Worm (Caenorhabditis elegans) whole organism, midembryonic: ENCODE results near the gene hira-1.

Source experiments
- T22C8.4 ChIP-seq: fragments of 200-800 bp; sonication (Bioruptor generic); IDR thresholded peaks from 2 replicates; pipeline ENCODE4 v1.3.6; 2022; ENCODE audit warnings: missing genetic modification characterization, missing compliant biosample characterization
- cog-1 ChIP-seq: sonication (generic microtip); optimal IDR thresholded peaks from 2 replicates; lab custom pipeline; 2016; ENCODE audit warnings: missing genetic modification characterization, missing compliant biosample characterization
- flt-1 ChIP-seq: fragments of 200-800 bp; sonication (Bioruptor generic); IDR thresholded peaks from 2 replicates; pipeline ENCODE4 v1.3.6; 2022; ENCODE audit warnings: missing genetic modification characterization, missing compliant biosample characterization
- klf-2 ChIP-seq: fragments of 200-800 bp; sonication (Bioruptor generic); conservative IDR thresholded peaks from 2 replicates; pipeline ENCODE4 v1.3.6; 2022; ENCODE audit warnings: missing genetic modification reagents, missing genetic modification characterization, missing compliant biosample characterization
- med-1 ChIP-seq: sonication (generic microtip); optimal IDR thresholded peaks from 2 replicates; lab custom pipeline; 2017; ENCODE audit warnings: missing genetic modification characterization, mild to moderate bottlenecking, missing compliant biosample characterization, antibody characterized with exemption, missing genetic modification reagents; ENCODE audit not compliant: insufficient read depth
- ref-1 ChIP-seq: fragments of 200-800 bp; sonication (Bioruptor generic); conservative IDR thresholded peaks from 2 replicates; pipeline ENCODE4 v1.3.6; 2022; ENCODE audit warnings: missing genetic modification reagents, missing genetic modification characterization, missing compliant biosample characterization
- tab-1 ChIP-seq: fragments of 200-800 bp; sonication (Bioruptor generic); IDR thresholded peaks from 2 replicates; pipeline ENCODE4 v1.3.6; 2022; ENCODE audit warnings: missing genetic modification characterization, missing compliant biosample characterization
- ztf-23 ChIP-seq: fragments of 200-800 bp; sonication (Bioruptor generic); IDR thresholded peaks from 2 replicates; pipeline ENCODE4 v1.3.6; 2022; ENCODE audit warnings: missing genetic modification reagents, missing genetic modification characterization, missing compliant biosample characterization
- ztf-29 ChIP-seq: fragments of 200-800 bp; sonication (Bioruptor generic); IDR thresholded peaks from 2 replicates; pipeline ENCODE4 v1.3.6; 2022; ENCODE audit warnings: missing genetic modification reagents, missing genetic modification characterization, missing compliant biosample characterization

The hira-1 gene

ce11 chrIII:5190671-5191174, at the start of gene hira-1:
Gene hira-1, plus strand, starts transcription at chrIII:5191124.
- TF ChIP-seq cog-1 (no peak), tab-1 (GFP tag; lab: Robert Waterston, UW) (no peak), ref-1 (no peak), flt-1 (no peak), T22C8.4 (GFP tag; lab: Robert Waterston, UW) (no peak), ztf-23 (GFP tag; lab: Robert Waterston, UW) (no peak), med-1 (GFP tag; lab: Kevin White, UChicago) (no peak), ztf-29 (GFP tag; lab: Robert Waterston, UW) (no peak), klf-2 (GFP tag; lab: Robert Waterston, UW) (no peak)

DNA sequence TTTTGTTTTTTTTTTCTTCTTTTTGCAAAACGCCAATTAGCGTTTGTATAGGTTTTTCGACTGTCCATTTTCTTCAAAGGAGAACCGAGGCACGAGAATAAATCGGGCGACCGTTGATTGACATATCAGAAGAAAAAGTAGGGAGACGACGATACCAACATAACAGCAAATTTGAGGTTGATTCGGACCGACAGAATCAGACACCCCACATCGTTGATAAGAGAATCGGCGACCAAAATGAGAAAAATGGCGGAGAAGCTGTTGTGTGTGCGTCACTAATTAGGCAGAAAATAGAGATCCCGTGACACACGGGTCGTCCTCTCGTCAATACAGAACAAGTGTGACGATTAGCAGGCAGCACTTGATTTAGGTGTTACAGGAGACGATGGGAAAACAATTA, 49.0 kb upstream of the hira-1 start:
- TF ChIP-seq ztf-29 (GFP tag; lab: Robert Waterston, UW) (no peak), klf-2 (GFP tag; lab: Robert Waterston, UW) (no peak), ref-1 (no peak)

- TF ChIP-seq ztf-29 (GFP tag; lab: Robert Waterston, UW) = no peak
- no peak for TF ChIP-seq cog-1
- no peak for TF ChIP-seq med-1 (GFP tag; lab: Kevin White, UChicago)
Observed at ce11 chrIII:5143520-5143919, 47.4 kb upstream of the hira-1 start.

DNA sequence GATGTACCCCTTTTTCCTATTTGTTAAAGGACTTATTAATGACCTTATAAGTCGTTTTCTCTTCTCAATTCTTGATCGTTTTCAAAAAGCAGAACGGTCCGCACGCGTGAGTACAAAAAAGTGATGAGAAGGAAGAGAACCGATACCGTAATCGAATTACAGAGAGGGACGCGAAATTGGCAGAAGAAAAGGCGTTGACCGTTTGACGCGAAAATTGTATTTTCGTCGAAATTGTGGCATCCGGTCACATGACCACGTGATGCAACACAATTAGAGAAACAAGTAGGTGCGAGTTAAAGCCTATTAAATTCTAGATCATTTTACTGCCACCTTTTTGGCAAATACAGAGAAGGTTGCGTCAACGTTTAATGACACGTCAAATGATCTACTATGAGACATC, 46.8 kb upstream of the hira-1 start:
- TF ChIP-seq med-1 (GFP tag; lab: Kevin White, UChicago) (no peak), klf-2 (GFP tag; lab: Robert Waterston, UW) (no peak), ztf-23 (GFP tag; lab: Robert Waterston, UW) (no peak), T22C8.4 (GFP tag; lab: Robert Waterston, UW) (no peak), tab-1 (GFP tag; lab: Robert Waterston, UW) (no peak), ztf-29 (GFP tag; lab: Robert Waterston, UW) (no peak), cog-1 (no peak), flt-1 (no peak), ref-1 (no peak)

DNA sequence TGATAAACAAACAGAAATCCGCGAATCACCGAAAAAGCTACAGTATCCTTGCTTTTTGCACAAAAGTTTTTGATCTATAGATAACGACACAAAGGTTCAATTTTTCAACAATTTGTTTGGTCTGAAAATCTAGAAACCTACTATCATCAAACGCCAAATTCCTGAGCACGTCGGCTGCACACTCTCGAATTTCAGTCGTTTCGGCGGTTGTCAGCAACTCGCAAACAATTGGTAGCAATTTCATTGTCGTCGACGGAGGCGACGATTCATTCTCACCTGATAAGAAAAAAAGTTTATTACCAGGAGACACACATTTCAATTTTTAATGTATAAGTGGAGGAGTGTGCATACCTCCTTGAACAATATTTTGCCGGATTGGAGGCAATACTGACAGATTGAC, 45.0 kb upstream of the hira-1 start:
- TF ChIP-seq tab-1 (GFP tag; lab: Robert Waterston, UW) (no peak), ref-1 (no peak), klf-2 (GFP tag; lab: Robert Waterston, UW) (no peak), T22C8.4 (GFP tag; lab: Robert Waterston, UW) (no peak), cog-1 (no peak), med-1 (GFP tag; lab: Kevin White, UChicago) (no peak), ztf-23 (GFP tag; lab: Robert Waterston, UW) (no peak), flt-1 (no peak), ztf-29 (GFP tag; lab: Robert Waterston, UW) (no peak)

DNA sequence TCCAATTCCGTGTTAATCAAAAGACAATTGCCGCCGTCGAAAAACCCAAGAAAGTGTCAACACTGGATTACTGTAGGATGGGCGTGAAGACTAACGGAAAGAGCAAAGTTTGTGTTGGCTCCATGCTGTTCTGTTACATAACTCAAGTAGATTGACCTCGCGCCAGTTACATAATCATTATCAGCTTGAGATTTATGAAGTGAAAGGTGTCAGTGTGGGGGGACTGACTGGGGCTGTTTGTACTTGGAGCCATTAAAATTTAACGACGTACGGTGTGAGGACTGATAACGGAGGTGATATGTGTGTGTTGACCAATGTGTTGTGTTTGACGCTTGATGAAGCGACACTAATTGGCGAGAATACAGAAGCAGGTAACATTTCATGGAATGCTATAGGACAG, 44.2 kb upstream of the hira-1 start:
- TF ChIP-seq flt-1 (no peak), ztf-29 (GFP tag; lab: Robert Waterston, UW) (no peak), med-1 (GFP tag; lab: Kevin White, UChicago) (no peak), klf-2 (GFP tag; lab: Robert Waterston, UW) (no peak), ztf-23 (GFP tag; lab: Robert Waterston, UW) (no peak), cog-1 (no peak), ref-1 (no peak), tab-1 (GFP tag; lab: Robert Waterston, UW) (no peak), T22C8.4 (GFP tag; lab: Robert Waterston, UW) (no peak)

ce11 chrIII:5147445-5147844, 43.5 kb upstream of the hira-1 start:
- TF ChIP-seq tab-1 (GFP tag; lab: Robert Waterston, UW) (no peak), T22C8.4 (GFP tag; lab: Robert Waterston, UW) (no peak), flt-1 (no peak), ztf-23 (GFP tag; lab: Robert Waterston, UW) (no peak), klf-2 (GFP tag; lab: Robert Waterston, UW) (no peak), med-1 (GFP tag; lab: Kevin White, UChicago) (no peak), cog-1 (no peak), ref-1 (no peak), ztf-29 (GFP tag; lab: Robert Waterston, UW) (no peak)

- TF ChIP-seq med-1 (GFP tag; lab: Kevin White, UChicago) = no peak
- no peak for TF ChIP-seq flt-1
- no peak for TF ChIP-seq ref-1
- TF ChIP-seq tab-1 (GFP tag; lab: Robert Waterston, UW) = no peak
- TF ChIP-seq cog-1 = no peak
- no peak for TF ChIP-seq ztf-29 (GFP tag; lab: Robert Waterston, UW)
- TF ChIP-seq T22C8.4 (GFP tag; lab: Robert Waterston, UW) = no peak
- TF ChIP-seq klf-2 (GFP tag; lab: Robert Waterston, UW) = no peak
- TF ChIP-seq ztf-23 (GFP tag; lab: Robert Waterston, UW) = no peak
Observed at ce11 chrIII:5149478-5149877, 41.4 kb upstream of the hira-1 start, which contains the start of gene Y54H5A.2. Gene Y54H5A.2, minus strand, starts transcription at chrIII:5149578.

DNA sequence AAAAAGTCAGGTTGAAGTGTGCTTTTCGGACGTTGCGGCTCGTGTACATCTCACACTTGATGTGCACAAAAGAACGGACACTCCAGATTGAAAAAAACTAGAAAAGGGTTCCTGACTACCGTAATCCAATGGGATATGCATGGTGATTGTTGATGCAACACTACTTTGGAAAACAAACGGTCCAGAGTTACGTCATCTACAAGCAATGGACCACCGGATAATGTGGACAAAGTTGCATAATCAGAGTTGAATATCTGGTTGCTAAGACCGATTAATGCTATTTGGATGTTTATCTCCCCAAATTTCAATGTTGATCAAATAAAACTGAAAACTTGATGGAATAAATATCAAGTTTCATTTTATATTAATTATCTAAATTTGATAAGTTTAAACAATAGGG, 40.9 kb upstream of the hira-1 start:
- TF ChIP-seq T22C8.4 (GFP tag; lab: Robert Waterston, UW) = no peak
- TF ChIP-seq klf-2 (GFP tag; lab: Robert Waterston, UW) = no peak
- TF ChIP-seq ref-1 = no peak
- TF ChIP-seq ztf-23 (GFP tag; lab: Robert Waterston, UW) = no peak

ce11 chrIII:5150980-5151379, 39.9 kb upstream of the hira-1 start:
- TF ChIP-seq tab-1 (GFP tag; lab: Robert Waterston, UW) (no peak), ztf-29 (GFP tag; lab: Robert Waterston, UW) (no peak), klf-2 (GFP tag; lab: Robert Waterston, UW) (no peak), cog-1 (no peak), ztf-23 (GFP tag; lab: Robert Waterston, UW) (no peak), T22C8.4 (GFP tag; lab: Robert Waterston, UW) (no peak), med-1 (GFP tag; lab: Kevin White, UChicago) (no peak), ref-1 (no peak)
